Fruit fly (Drosophila melanogaster) whole organism, pupa: Measurements from ENCODE around the gene CG31050.
A peak's percentile ranks its signal among the peaks of the same experiment; 100 is the strongest.

Experiments used
- CG10348 ChIP-seq: fragments of 200-800 bp; sonication (Bioruptor generic); IDR thresholded peaks from 2 replicates; pipeline ENCODE4 v1.3.6; 2022; ENCODE audit warnings: missing biosample characterization, missing genetic modification characterization
- CG12605 ChIP-seq: fragments of 200-800 bp; sonication (Bioruptor generic); IDR thresholded peaks from 2 replicates; pipeline ENCODE4 v1.3.6; 2022; ENCODE audit warnings: missing biosample characterization, missing genetic modification characterization
- CG13204 ChIP-seq: fragments of 200-800 bp; sonication (Bioruptor generic); optimal IDR thresholded peaks from 2 replicates; lab custom pipeline; 2018; ENCODE audit warnings: missing biosample characterization, mild to moderate bottlenecking, missing genetic modification characterization, moderate library complexity
- CG14655 ChIP-seq: fragments of 200-800 bp; sonication (Bioruptor generic); optimal IDR thresholded peaks from 3 replicates; lab custom pipeline; 2017; ENCODE audit warnings: mild to moderate bottlenecking, missing biosample characterization, missing genetic modification reagents, missing genetic modification characterization
- CG15710 ChIP-seq: fragments of 200-800 bp; sonication (Bioruptor generic); optimal IDR thresholded peaks from 2 replicates; lab custom pipeline; 2018; ENCODE audit warnings: missing biosample characterization, mild to moderate bottlenecking, missing genetic modification characterization, moderate library complexity
- CG17806 ChIP-seq: fragments of 200-800 bp; sonication (Bioruptor generic); optimal IDR thresholded peaks from 2 replicates; lab custom pipeline; 2018; ENCODE audit warnings: missing biosample characterization, mild to moderate bottlenecking, missing genetic modification characterization, moderate library complexity
- CG32121 ChIP-seq: fragments of 200-800 bp; sonication (Bioruptor generic); IDR thresholded peaks from 2 replicates; pipeline ENCODE4 v1.3.6; 2022; ENCODE audit warnings: missing biosample characterization, missing genetic modification characterization
- CG34367 ChIP-seq: fragments of 200-800 bp; sonication (Bioruptor generic); optimal IDR thresholded peaks from 2 replicates; lab custom pipeline; 2018; ENCODE audit warnings: missing biosample characterization, mild to moderate bottlenecking, missing genetic modification characterization
- CG4496 ChIP-seq: fragments of 200-800 bp; sonication (Bioruptor generic); IDR thresholded peaks from 3 replicates; pipeline ENCODE4 v1.3.6; 2022; ENCODE audit warnings: missing biosample characterization, missing genetic modification characterization
- CG8159 ChIP-seq: fragments of 200-800 bp; sonication (Bioruptor generic); optimal IDR thresholded peaks from 3 replicates; lab custom pipeline; 2018; ENCODE audit warnings: missing biosample characterization, mild to moderate bottlenecking, missing genetic modification characterization, moderate library complexity
- CG8301 ChIP-seq: fragments of 200-800 bp; sonication (Bioruptor generic); optimal IDR thresholded peaks from 2 replicates; lab custom pipeline; 2018; ENCODE audit warnings: missing biosample characterization, mild to moderate bottlenecking, missing genetic modification characterization
- CG9948 ChIP-seq: fragments of 200-800 bp; sonication (Bioruptor generic); optimal IDR thresholded peaks from 2 replicates; lab custom pipeline; 2018; ENCODE audit warnings: missing biosample characterization, mild to moderate bottlenecking, missing genetic modification characterization, moderate library complexity
- D1 ChIP-seq: fragments of 200-800 bp; sonication (Bioruptor generic); optimal IDR thresholded peaks from 2 replicates; lab custom pipeline; 2018; ENCODE audit warnings: missing biosample characterization, mild to moderate bottlenecking, missing genetic modification characterization, moderate library complexity
- EcR ChIP-seq: fragments of 200-800 bp; sonication (Bioruptor generic); optimal IDR thresholded peaks from 3 replicates; lab custom pipeline; 2019; ENCODE audit warnings: missing biosample characterization, missing genetic modification characterization, mild to moderate bottlenecking, moderate library complexity, missing genetic modification reagents
- Ets98B ChIP-seq: fragments of 200-800 bp; sonication (Bioruptor generic); IDR thresholded peaks from 2 replicates; pipeline ENCODE4 v1.3.6; 2022; ENCODE audit warnings: missing biosample characterization, missing genetic modification characterization
- Pif1A ChIP-seq: fragments of 200-800 bp; sonication (Bioruptor generic); optimal IDR thresholded peaks from 3 replicates; lab custom pipeline; 2016; ENCODE audit warnings: missing biosample characterization, missing genetic modification characterization
- Pif1B ChIP-seq: fragments of 200-800 bp; sonication (Bioruptor generic); optimal IDR thresholded peaks from 3 replicates; lab custom pipeline; 2016; ENCODE audit warnings: missing biosample characterization, missing genetic modification characterization
- Snoo ChIP-seq: fragments of 200-800 bp; sonication (Bioruptor generic); optimal IDR thresholded peaks from 3 replicates; lab custom pipeline; 2017; ENCODE audit warnings: missing biosample characterization, mild to moderate bottlenecking, missing genetic modification characterization, inconsistent platforms
- fd96Ca ChIP-seq: fragments of 200-800 bp; sonication (Bioruptor generic); IDR thresholded peaks from 3 replicates; pipeline ENCODE4 v1.3.6; 2022; ENCODE audit warnings: missing biosample characterization, missing genetic modification characterization
- gl ChIP-seq: fragments of 200-800 bp; sonication (Bioruptor generic); optimal IDR thresholded peaks from 2 replicates; lab custom pipeline; 2018; ENCODE audit warnings: missing biosample characterization, mild to moderate bottlenecking, missing genetic modification characterization
- rn ChIP-seq: fragments of 200-800 bp; sonication (Bioruptor generic); IDR thresholded peaks from 2 replicates; pipeline ENCODE4 v1.3.6; 2022; ENCODE audit warnings: missing biosample characterization, missing genetic modification characterization

CG31050 gene

dm6 chr3R:28679583-28679982, 29.3 kb upstream of the CG31050 start:
- TF ChIP-seq gl (no peak), EcR (GFP tag; lab: Kevin White, UChicago) (peak; percentile 19), CG32121 (no peak), Snoo (peak; percentile 45), CG13204 (GFP tag; lab: Kevin White, UChicago) (no peak), CG8301 (tag; lab: Kevin White, UChicago) (no peak), Ets98B (GFP tag; lab: Robert Waterston, UW) (no peak), CG17806 (tag; lab: Kevin White, UChicago) (no peak), CG12605 (GFP tag; lab: Robert Waterston, UW) (no peak), CG9948 (tag; lab: Kevin White, UChicago) (no peak), CG34367 (tag; lab: Kevin White, UChicago) (no peak)
- TF ChIP-seq, all 21 proteins: peak for 2

dm6 chr3R:28677527-28678134, 27.4 kb upstream of the CG31050 start:
- TF ChIP-seq CG13204 (GFP tag; lab: Kevin White, UChicago) (no peak), Ets98B (GFP tag; lab: Robert Waterston, UW) (no peak), CG17806 (tag; lab: Kevin White, UChicago) (peak; percentile 29), CG10348 (GFP tag; lab: Robert Waterston, UW) (no peak), Pif1A (GFP tag; lab: Kevin White, UChicago) (no peak), CG4496 (GFP tag; lab: Robert Waterston, UW) (no peak), CG34367 (tag; lab: Kevin White, UChicago) (peak; percentile 11), D1 (no peak), fd96Ca (GFP tag; lab: Robert Waterston, UW) (no peak), CG32121 (0 out of 2 replicates have a peak, but pooled peaks have one; percentile 34), rn (no peak), Snoo (peak; percentile 2), CG14655 (GFP tag; lab: Kevin White, UChicago) (peak; percentile 2), gl (no peak), CG8301 (tag; lab: Kevin White, UChicago) (peak; percentile 44), CG15710 (tag; lab: Kevin White, UChicago) (peak; percentile 0), CG9948 (tag; lab: Kevin White, UChicago) (peak; percentile 23), Pif1B (GFP tag; lab: Kevin White, UChicago) (no peak), CG8159 (peak; percentile 41)

- TF ChIP-seq D1 (no peak), Snoo (no peak), gl (no peak), CG13204 (GFP tag; lab: Kevin White, UChicago) (no peak), CG34367 (tag; lab: Kevin White, UChicago) (no peak), Pif1B (GFP tag; lab: Kevin White, UChicago) (no peak), CG12605 (GFP tag; lab: Robert Waterston, UW) (no peak), CG8159 (no peak), fd96Ca (GFP tag; lab: Robert Waterston, UW) (no peak), CG10348 (GFP tag; lab: Robert Waterston, UW) (no peak), CG14655 (GFP tag; lab: Kevin White, UChicago) (no peak), CG8301 (tag; lab: Kevin White, UChicago) (no peak)
Measured at dm6 chr3R:28676870-28677526, 26.7 kb upstream of the CG31050 start.

dm6 chr3R:28674788-28675187, 24.5 kb upstream of the CG31050 start, which contains the start of gene snu:
Gene snu (plus strand): TSS chr3R:28675041.
- no peak for TF ChIP-seq CG17806 (tag; lab: Kevin White, UChicago)
- peak; percentile 14; the same call in 1 of the 2 replicates for TF ChIP-seq Ets98B (GFP tag; lab: Robert Waterston, UW)
- TF ChIP-seq rn = no peak
- TF ChIP-seq CG12605 (GFP tag; lab: Robert Waterston, UW) = 0 out of 2 replicates have a peak, but pooled peaks have one; percentile 9
- no peak for TF ChIP-seq Pif1A (GFP tag; lab: Kevin White, UChicago)
- TF ChIP-seq CG4496 (GFP tag; lab: Robert Waterston, UW) = peak; percentile 10; the same call in 1 of the 3 replicates
- peak; percentile 10 for TF ChIP-seq EcR (GFP tag; lab: Kevin White, UChicago)
- TF ChIP-seq, all 21 proteins: peak for 4

- TF ChIP-seq CG34367 (tag; lab: Kevin White, UChicago) (peak; percentile 57), EcR (GFP tag; lab: Kevin White, UChicago) (peak; percentile 69), CG8301 (tag; lab: Kevin White, UChicago) (peak; percentile 24), CG10348 (GFP tag; lab: Robert Waterston, UW) (no peak), CG13204 (GFP tag; lab: Kevin White, UChicago) (no peak), Snoo (peak; percentile 69), CG4496 (GFP tag; lab: Robert Waterston, UW) (peak; percentile 84), gl (peak; percentile 36), CG32121 (peak; percentile 47; the same call in 1 of the 2 replicates), CG9948 (tag; lab: Kevin White, UChicago) (no peak), CG17806 (tag; lab: Kevin White, UChicago) (peak; percentile 39), CG15710 (tag; lab: Kevin White, UChicago) (peak; percentile 48), Ets98B (GFP tag; lab: Robert Waterston, UW) (peak; percentile 63), CG8159 (peak; percentile 24), D1 (peak; percentile 66), fd96Ca (GFP tag; lab: Robert Waterston, UW) (no peak), Pif1A (GFP tag; lab: Kevin White, UChicago) (no peak), CG12605 (GFP tag; lab: Robert Waterston, UW) (no peak), Pif1B (GFP tag; lab: Kevin White, UChicago) (peak; percentile 9), rn (peak; percentile 29; the same call in 1 of the 2 replicates), CG14655 (GFP tag; lab: Kevin White, UChicago) (peak; percentile 53)
- TF ChIP-seq, all 21 proteins: peak for 15
Measured at dm6 chr3R:28672134-28672533, 21.9 kb upstream of the CG31050 start.
